Worm (Caenorhabditis elegans) whole organism, L3 larva: ENCODE results near the gene zip-12.

Experiments
- R02D3.7 ChIP-seq: fragments of 150-350 bp; optimal IDR thresholded peaks from 2 replicates; lab custom pipeline; 2014; ENCODE audit warnings: missing biosample characterization, missing genetic modification characterization
- aly-2 ChIP-seq: fragments of 150-350 bp; optimal IDR thresholded peaks from 2 replicates; lab custom pipeline; 2014; ENCODE audit warnings: missing biosample characterization, missing genetic modification characterization
- ama-1 ChIP-seq: fragments of 150-350 bp; optimal IDR thresholded peaks from 2 replicates; lab custom pipeline; 2018
- ceh-16 ChIP-seq: sonication (generic microtip); optimal IDR thresholded peaks from 2 replicates; lab custom pipeline; 2017; ENCODE audit warnings: missing biosample characterization, missing genetic modification characterization
- ceh-28 ChIP-seq: fragments of 150-350 bp; optimal IDR thresholded peaks from 2 replicates; lab custom pipeline; 2014; ENCODE audit warnings: missing biosample characterization, missing genetic modification reagents, missing genetic modification characterization
- ceh-82 ChIP-seq: fragments of 150-350 bp; optimal IDR thresholded peaks from 2 replicates; lab custom pipeline; 2014; ENCODE audit warnings: missing biosample characterization, missing genetic modification characterization
- ceh-9 ChIP-seq: sonication (generic microtip); optimal IDR thresholded peaks from 2 replicates; lab custom pipeline; 2018; ENCODE audit warnings: missing biosample characterization, missing genetic modification characterization
- egl-27 ChIP-seq: sonication (generic microtip); optimal IDR thresholded peaks from 4 replicates; lab custom pipeline; 2017; ENCODE audit warnings: missing biosample characterization, missing genetic modification reagents, missing genetic modification characterization
- elt-1 ChIP-seq: fragments of 150-350 bp; optimal IDR thresholded peaks from 2 replicates; lab custom pipeline; 2014; ENCODE audit warnings: missing biosample characterization, missing genetic modification characterization
- elt-2 ChIP-seq: sonication (generic microtip); optimal IDR thresholded peaks from 2 replicates; lab custom pipeline; 2016; ENCODE audit warnings: missing genetic modification reagents, mild to moderate bottlenecking, missing genetic modification characterization, missing compliant biosample characterization
- elt-3 ChIP-seq, 3 experiments: fragments of 150-350 bp in 1 of 3; sonication (generic microtip) in 2 of 3; optimal IDR thresholded peaks; 2 replicates in 2 of 3; 4 replicates in 1 of 3; lab custom pipeline; 2014 to 2017; ENCODE audit warnings: missing biosample characterization in 3 of 3, missing genetic modification characterization in 3 of 3
- eor-1 ChIP-seq, 2 experiments: fragments of 150-350 bp; optimal IDR thresholded peaks; 2 replicates each; lab custom pipeline; 2014 to 2018; ENCODE audit warnings: missing biosample characterization in 2 of 2, missing genetic modification characterization in 2 of 2
- fkh-10 ChIP-seq: sonication (generic microtip); optimal IDR thresholded peaks from 2 replicates; lab custom pipeline; 2017; ENCODE audit warnings: missing biosample characterization, missing genetic modification reagents, missing genetic modification characterization
- fkh-2 ChIP-seq: fragments of 150-350 bp; optimal IDR thresholded peaks from 2 replicates; lab custom pipeline; 2014; ENCODE audit warnings: missing biosample characterization, missing genetic modification reagents, missing genetic modification characterization
- fos-1 ChIP-seq: fragments of 150-350 bp; optimal IDR thresholded peaks from 2 replicates; lab custom pipeline; 2014; ENCODE audit warnings: missing biosample characterization, missing genetic modification characterization
- hmg-11 ChIP-seq: sonication (generic microtip); optimal IDR thresholded peaks from 2 replicates; lab custom pipeline; 2016; ENCODE audit warnings: missing genetic modification characterization, missing compliant biosample characterization
- lin-15B ChIP-seq: fragments of 150-350 bp; optimal IDR thresholded peaks from 2 replicates; lab custom pipeline; 2014; ENCODE audit warnings: missing biosample characterization, missing genetic modification characterization
- lin-39 ChIP-seq: fragments of 150-350 bp; optimal IDR thresholded peaks from 2 replicates; lab custom pipeline; 2018; ENCODE audit warnings: missing biosample characterization, missing genetic modification reagents, missing genetic modification characterization
- lsy-12 ChIP-seq: sonication (generic microtip); optimal IDR thresholded peaks from 2 replicates; lab custom pipeline; 2016; ENCODE audit warnings: mild to moderate bottlenecking, missing genetic modification characterization, missing compliant biosample characterization
- mdl-1 ChIP-seq: fragments of 150-350 bp; optimal IDR thresholded peaks from 2 replicates; lab custom pipeline; 2014; ENCODE audit warnings: missing biosample characterization, missing genetic modification characterization
- mml-1 ChIP-seq: fragments of 150-350 bp; sonication (generic microtip); optimal IDR thresholded peaks from 3 replicates; lab custom pipeline; 2014; ENCODE audit warnings: missing biosample characterization, missing genetic modification characterization
- nfya-1 ChIP-seq: sonication (generic microtip); optimal IDR thresholded peaks from 2 replicates; lab custom pipeline; 2017; ENCODE audit warnings: missing genetic modification characterization, mild to moderate bottlenecking, missing compliant biosample characterization, antibody characterized with exemption, moderate library complexity; ENCODE audit not compliant: insufficient read depth
- nhr-11 ChIP-seq: fragments of 150-350 bp; optimal IDR thresholded peaks from 2 replicates; lab custom pipeline; 2014; ENCODE audit warnings: missing biosample characterization, missing genetic modification characterization
- nhr-12 ChIP-seq: fragments of 150-350 bp; optimal IDR thresholded peaks from 2 replicates; lab custom pipeline; 2014; ENCODE audit warnings: missing biosample characterization, missing genetic modification characterization
- nhr-23 ChIP-seq: fragments of 150-350 bp; optimal IDR thresholded peaks from 2 replicates; lab custom pipeline; 2014; ENCODE audit warnings: missing biosample characterization, missing genetic modification reagents, missing genetic modification characterization
- nhr-25 ChIP-seq: sonication (generic microtip); optimal IDR thresholded peaks from 2 replicates; lab custom pipeline; 2017; ENCODE audit warnings: missing biosample characterization, missing genetic modification characterization
- nhr-43 ChIP-seq: sonication (generic microtip); optimal IDR thresholded peaks from 2 replicates; lab custom pipeline; 2016; ENCODE audit warnings: mild to moderate bottlenecking, missing genetic modification characterization, missing compliant biosample characterization; ENCODE audit not compliant: poor library complexity, severe bottlenecking
- pha-4 ChIP-seq: fragments of 150-350 bp; optimal IDR thresholded peaks from 2 replicates; lab custom pipeline; 2014; ENCODE audit warnings: missing biosample characterization, missing genetic modification reagents, missing genetic modification characterization
- pqm-1 ChIP-seq: fragments of 150-350 bp; optimal IDR thresholded peaks from 2 replicates; lab custom pipeline; 2017; ENCODE audit warnings: missing biosample characterization, missing genetic modification characterization, inconsistent platforms
- sea-2 ChIP-seq: fragments of 150-350 bp; sonication (generic microtip); optimal IDR thresholded peaks from 4 replicates; lab custom pipeline; 2014; ENCODE audit warnings: missing biosample characterization, missing genetic modification reagents, missing genetic modification characterization
- snpc-4 ChIP-seq: fragments of 150-350 bp; optimal IDR thresholded peaks from 2 replicates; lab custom pipeline; 2014; ENCODE audit warnings: missing biosample characterization, missing genetic modification characterization
- tbx-2 ChIP-seq: sonication (generic microtip); optimal IDR thresholded peaks from 2 replicates; lab custom pipeline; 2016; ENCODE audit warnings: mild to moderate bottlenecking, missing genetic modification characterization, missing compliant biosample characterization
- unc-39 ChIP-seq: sonication (generic microtip); optimal IDR thresholded peaks from 4 replicates; lab custom pipeline; 2017; ENCODE audit warnings: missing biosample characterization, missing genetic modification characterization
- zag-1 ChIP-seq: fragments of 150-350 bp; optimal IDR thresholded peaks from 2 replicates; lab custom pipeline; 2014; ENCODE audit warnings: missing biosample characterization, missing genetic modification characterization
- ztf-11 ChIP-seq: fragments of 150-350 bp; optimal IDR thresholded peaks from 2 replicates; lab custom pipeline; 2014; ENCODE audit warnings: missing biosample characterization, missing genetic modification characterization
- ztf-4 ChIP-seq: fragments of 150-350 bp; optimal IDR thresholded peaks from 2 replicates; lab custom pipeline; 2014; ENCODE audit warnings: missing biosample characterization, missing genetic modification characterization

zip-12 gene

ce11 chrIII:12370011-12370506, 42.3 kb downstream of the zip-12 start, which contains the start of gene rpt-6 (continued):
- TF ChIP-seq elt-1 (tag; lab: Kevin White, UChicago) (no peak), fkh-2 (no peak)

ce11 chrIII:12372080-12373065, 44.7 kb downstream of the zip-12 start:
- TF ChIP-seq unc-39 (tag; lab: Kevin White, UChicago) (no peak), ceh-16 (tag; lab: Kevin White, UChicago) (no peak), tbx-2 (tag; lab: Kevin White, UChicago) (no peak), ceh-9 (tag; lab: Kevin White, UChicago) (no peak), fkh-10 (GFP tag; lab: Kevin White, UChicago) (no peak), elt-2 (no peak), lin-15B (tag; lab: Kevin White, UChicago) (no peak), elt-3 (tag; optimal IDR thresholded peaks at IDR 0.05; lab: Kevin White, UChicago) (no peak), nhr-11 (tag; lab: Kevin White, UChicago) (no peak), nhr-12 (tag; lab: Kevin White, UChicago) (no peak)

- no peak for TF ChIP-seq ceh-9 (tag; lab: Kevin White, UChicago)
- peak; percentile 88 for TF ChIP-seq nfya-1 (tag; lab: Kevin White, UChicago)
Measured at ce11 chrIII:12373306-12373705, 45.6 kb downstream of the zip-12 start.

ce11 chrIII:12373807-12374266, 46.1 kb downstream of the zip-12 start, which contains the start of gene glrx-5:
Gene glrx-5 (minus strand): TSS chrIII:12373857.
- no peak for TF ChIP-seq lsy-12 (tag; lab: Kevin White, UChicago)
- TF ChIP-seq, all 47 proteins: peak for 0

- TF ChIP-seq sea-2 (no peak), ceh-28 (tag; lab: Kevin White, UChicago) (no peak), eor-1 (tag; optimal IDR thresholded peaks at IDR 0.05; lab: Kevin White, UChicago) (no peak), snpc-4 (tag; lab: Kevin White, UChicago) (no peak), aly-2 (tag; lab: Kevin White, UChicago) (no peak), elt-2 (no peak)
Measured at ce11 chrIII:12375614-12376013, 47.9 kb downstream of the zip-12 start.

ce11 chrIII:12377198-12377662, 49.5 kb downstream of the zip-12 start, which contains the start of gene pph-4.2:
Gene pph-4.2 (minus strand): TSS chrIII:12377248.
- TF ChIP-seq pqm-1 (tag; lab: Kevin White, UChicago) (no peak), ama-1 (lab: Kevin White, UChicago) (no peak), unc-39 (tag; lab: Kevin White, UChicago) (no peak), zag-1 (tag; lab: Kevin White, UChicago) (no peak), mdl-1 (tag; lab: Kevin White, UChicago) (no peak), elt-1 (tag; lab: Kevin White, UChicago) (no peak), ztf-4 (no peak), nhr-25 (tag; lab: Kevin White, UChicago) (no peak), hmg-11 (tag; lab: Kevin White, UChicago) (no peak), lin-39 (tag; lab: Kevin White, UChicago) (no peak), snpc-4 (tag; lab: Kevin White, UChicago) (no peak), aly-2 (tag; lab: Kevin White, UChicago) (no peak), lin-15B (tag; lab: Kevin White, UChicago) (peak; percentile 59), sea-2 (no peak), nfya-1 (tag; lab: Kevin White, UChicago) (peak; percentile 65), egl-27 (tag; lab: Kevin White, UChicago) (no peak), ztf-11 (tag; lab: Kevin White, UChicago) (no peak), eor-1 (tag; optimal IDR thresholded peaks at IDR 0.05; lab: Kevin White, UChicago) (no peak), nhr-43 (tag; lab: Kevin White, UChicago) (no peak), fkh-2 (no peak), fos-1 (tag; lab: Kevin White, UChicago) (no peak), nhr-12 (tag; lab: Kevin White, UChicago) (no peak), mml-1 (tag; lab: Kevin White, UChicago) (no peak), elt-2 (no peak), ceh-9 (tag; lab: Kevin White, UChicago) (no peak), tbx-2 (tag; lab: Kevin White, UChicago) (no peak), ceh-82 (tag; lab: Kevin White, UChicago) (no peak), R02D3.7 (no peak), pha-4 (tag; lab: Kevin White, UChicago) (peak; percentile 53), nhr-23 (tag; lab: Kevin White, UChicago) (peak; percentile 7), ceh-28 (tag; lab: Kevin White, UChicago) (no peak)
